Fruit fly (Drosophila melanogaster) whole organism, embryonic: ENCODE results near the gene GlnRS.

Experiments
- Abd-B ChIP-seq: fragments of 200-800 bp; sonication (Bioruptor generic); optimal IDR thresholded peaks from 2 replicates; lab custom pipeline; 2018; ENCODE audit warnings: missing biosample characterization, mild to moderate bottlenecking, missing genetic modification characterization, moderate library complexity
- CG10147 ChIP-seq: fragments of 200-800 bp; sonication (Bioruptor generic); optimal IDR thresholded peaks from 2 replicates; lab custom pipeline; 2019; ENCODE audit warnings: missing biosample characterization, mild to moderate bottlenecking, missing genetic modification characterization, moderate library complexity
- CG10543 ChIP-seq: fragments of 200-800 bp; sonication (Bioruptor generic); optimal IDR thresholded peaks from 3 replicates; lab custom pipeline; 2017; ENCODE audit warnings: missing biosample characterization, mild to moderate bottlenecking, missing genetic modification characterization, moderate library complexity
- CG11456 ChIP-seq: fragments of 200-800 bp; sonication (Bioruptor generic); IDR thresholded peaks from 3 replicates; pipeline ENCODE4 v1.3.6; 2022; ENCODE audit warnings: missing biosample characterization, missing genetic modification characterization
- CG11695 ChIP-seq: fragments of 200-800 bp; sonication (Bioruptor generic); IDR thresholded peaks from 3 replicates; pipeline ENCODE4 v1.3.6; 2022; ENCODE audit warnings: missing biosample characterization, missing genetic modification characterization
- CG12236 ChIP-seq: fragments of 200-800 bp; sonication (Bioruptor generic); optimal IDR thresholded peaks from 2 replicates; lab custom pipeline; 2016; ENCODE audit warnings: missing biosample characterization, missing genetic modification characterization
- CG12299 ChIP-seq: fragments of 200-800 bp; sonication (Bioruptor generic); optimal IDR thresholded peaks from 2 replicates; lab custom pipeline; 2018; ENCODE audit warnings: missing biosample characterization, mild to moderate bottlenecking, missing genetic modification characterization
- CG1233 ChIP-seq: fragments of 200-800 bp; sonication (Bioruptor generic); optimal IDR thresholded peaks from 4 replicates; lab custom pipeline; 2018; ENCODE audit warnings: missing biosample characterization, mild to moderate bottlenecking, missing genetic modification characterization
- CG12659 ChIP-seq: fragments of 200-800 bp; sonication (Bioruptor generic); optimal IDR thresholded peaks from 3 replicates; lab custom pipeline; 2017; ENCODE audit warnings: mild to moderate bottlenecking, missing biosample characterization, missing genetic modification reagents, missing genetic modification characterization
- CG13296 ChIP-seq: fragments of 200-800 bp; sonication (Bioruptor generic); optimal IDR thresholded peaks from 3 replicates; lab custom pipeline; 2018; ENCODE audit warnings: missing biosample characterization, mild to moderate bottlenecking, missing genetic modification characterization
- CG13424 ChIP-seq: fragments of 200-800 bp; sonication (Bioruptor generic); optimal IDR thresholded peaks from 2 replicates; lab custom pipeline; 2019; ENCODE audit warnings: missing biosample characterization, mild to moderate bottlenecking, missing genetic modification characterization, moderate library complexity
- CG13894 ChIP-seq: fragments of 200-800 bp; sonication (Bioruptor generic); optimal IDR thresholded peaks from 3 replicates; lab custom pipeline; 2018; ENCODE audit warnings: missing biosample characterization, mild to moderate bottlenecking, missing genetic modification characterization, moderate library complexity
- CG14014 ChIP-seq: fragments of 200-800 bp; sonication (Bioruptor generic); IDR thresholded peaks from 2 replicates; pipeline ENCODE4 v1.3.6; 2022; ENCODE audit warnings: missing biosample characterization, missing genetic modification characterization
- CG15269 ChIP-seq: fragments of 200-800 bp; sonication (Bioruptor generic); optimal IDR thresholded peaks from 2 replicates; lab custom pipeline; 2018; ENCODE audit warnings: missing biosample characterization, mild to moderate bottlenecking, missing genetic modification characterization, moderate library complexity
- CG17568 ChIP-seq: fragments of 200-800 bp; sonication (Bioruptor generic); optimal IDR thresholded peaks from 2 replicates; lab custom pipeline; 2018; ENCODE audit warnings: missing biosample characterization, mild to moderate bottlenecking, missing genetic modification characterization, moderate library complexity
- CG18599 ChIP-seq: fragments of 200-800 bp; sonication (Bioruptor generic); optimal IDR thresholded peaks from 3 replicates; lab custom pipeline; 2017; ENCODE audit warnings: missing biosample characterization, missing genetic modification characterization, mild to moderate bottlenecking, moderate library complexity, missing genetic modification reagents
- CG2120 ChIP-seq: fragments of 200-800 bp; sonication (Bioruptor generic); optimal IDR thresholded peaks from 3 replicates; lab custom pipeline; 2016; ENCODE audit warnings: missing biosample characterization, missing genetic modification characterization
- CG2678 ChIP-seq: fragments of 200-800 bp; sonication (Bioruptor generic); optimal IDR thresholded peaks from 3 replicates; lab custom pipeline; 2019; ENCODE audit warnings: missing biosample characterization, mild to moderate bottlenecking, missing genetic modification characterization, moderate library complexity
- CG31365 ChIP-seq: fragments of 200-800 bp; sonication (Bioruptor generic); optimal IDR thresholded peaks from 2 replicates; lab custom pipeline; 2018; ENCODE audit warnings: missing biosample characterization, mild to moderate bottlenecking, missing genetic modification characterization
- CG3281 ChIP-seq: fragments of 200-800 bp; sonication (Bioruptor generic); optimal IDR thresholded peaks from 3 replicates; lab custom pipeline; 2017; ENCODE audit warnings: missing biosample characterization, mild to moderate bottlenecking, missing genetic modification characterization
- CG34376 ChIP-seq: fragments of 200-800 bp; sonication (Bioruptor generic); optimal IDR thresholded peaks from 2 replicates; lab custom pipeline; 2018; ENCODE audit warnings: missing biosample characterization, mild to moderate bottlenecking, missing genetic modification characterization
- CG6813 ChIP-seq: fragments of 200-800 bp; sonication (Bioruptor generic); optimal IDR thresholded peaks from 2 replicates; lab custom pipeline; 2017; ENCODE audit warnings: missing biosample characterization, missing genetic modification characterization, mild to moderate bottlenecking, moderate library complexity, missing genetic modification reagents
- CG8924 ChIP-seq: fragments of 200-800 bp; optimal IDR thresholded peaks from 3 replicates; lab custom pipeline; 2019; ENCODE audit warnings: missing biosample characterization, mild to moderate bottlenecking, missing genetic modification characterization, moderate library complexity
- Dek ChIP-seq: fragments of 200-800 bp; sonication (Bioruptor generic); optimal IDR thresholded peaks from 3 replicates; lab custom pipeline; 2019; ENCODE audit warnings: missing biosample characterization, mild to moderate bottlenecking, missing genetic modification characterization, moderate library complexity
- Ets65A ChIP-seq: fragments of 200-800 bp; sonication (Bioruptor generic); peaks from one replicate; lab custom pipeline; 2016; ENCODE audit warnings: missing biosample characterization, missing genetic modification characterization
- Fer1 ChIP-seq: fragments of 200-800 bp; sonication (Bioruptor generic); optimal IDR thresholded peaks from 2 replicates; lab custom pipeline; 2017; ENCODE audit warnings: missing biosample characterization, mild to moderate bottlenecking, missing genetic modification characterization
- Fer3 ChIP-seq: fragments of 200-800 bp; sonication (Bioruptor generic); optimal IDR thresholded peaks from 2 replicates; lab custom pipeline; 2018; ENCODE audit warnings: missing biosample characterization, mild to moderate bottlenecking, missing genetic modification characterization, moderate library complexity
- Hand ChIP-seq: fragments of 200-800 bp; sonication (Bioruptor generic); optimal IDR thresholded peaks from 2 replicates; lab custom pipeline; 2017; ENCODE audit warnings: mild to moderate bottlenecking, missing biosample characterization, missing genetic modification reagents, missing genetic modification characterization
- Hey ChIP-seq: fragments of 200-800 bp; sonication (Bioruptor generic); optimal IDR thresholded peaks from 3 replicates; lab custom pipeline; 2018; ENCODE audit warnings: missing biosample characterization, mild to moderate bottlenecking, missing genetic modification characterization
- HmgZ ChIP-seq: fragments of 200-800 bp; sonication (Bioruptor generic); optimal IDR thresholded peaks from 2 replicates; lab custom pipeline; 2018; ENCODE audit warnings: missing biosample characterization, mild to moderate bottlenecking, missing genetic modification characterization
- Hmr ChIP-seq: fragments of 200-800 bp; sonication (Bioruptor generic); optimal IDR thresholded peaks from 3 replicates; lab custom pipeline; 2017; ENCODE audit warnings: mild to moderate bottlenecking, missing biosample characterization, missing genetic modification reagents, missing genetic modification characterization
- Med ChIP-seq: fragments of 200-800 bp; sonication (Bioruptor generic); peaks from one replicate; lab custom pipeline; 2016; ENCODE audit warnings: missing biosample characterization, missing genetic modification characterization, mild to moderate bottlenecking, inconsistent platforms, moderate library complexity
- Mes4 ChIP-seq: fragments of 200-800 bp; sonication (Bioruptor generic); optimal IDR thresholded peaks from 2 replicates; lab custom pipeline; 2016; ENCODE audit warnings: missing biosample characterization, missing genetic modification characterization
- PHDP ChIP-seq: fragments of 200-800 bp; sonication (Bioruptor generic); optimal IDR thresholded peaks from 3 replicates; lab custom pipeline; 2018; ENCODE audit warnings: missing biosample characterization, mild to moderate bottlenecking, missing genetic modification characterization, moderate library complexity
- Rx ChIP-seq: fragments of 200-800 bp; sonication (Bioruptor generic); IDR thresholded peaks from 2 replicates; pipeline ENCODE4 v1.3.6; 2022; ENCODE audit warnings: missing biosample characterization, missing genetic modification characterization
- Scr ChIP-seq: fragments of 200-800 bp; sonication (Bioruptor generic); IDR thresholded peaks from 2 replicates; pipeline ENCODE4 v1.3.6; 2022; ENCODE audit warnings: missing biosample characterization, missing genetic modification characterization; ENCODE audit not compliant: partially characterized antibody
- ac ChIP-seq: fragments of 200-800 bp; sonication (Bioruptor generic); optimal IDR thresholded peaks from 3 replicates; lab custom pipeline; 2017; ENCODE audit warnings: missing biosample characterization, mild to moderate bottlenecking, missing genetic modification characterization
- cwo ChIP-seq: fragments of 200-800 bp; sonication (Bioruptor generic); optimal IDR thresholded peaks from 3 replicates; lab custom pipeline; 2017; ENCODE audit warnings: missing biosample characterization, missing genetic modification characterization, mild to moderate bottlenecking, moderate library complexity, missing genetic modification reagents
- exex ChIP-seq: fragments of 200-800 bp; sonication (Bioruptor generic); optimal IDR thresholded peaks from 4 replicates; lab custom pipeline; 2018; ENCODE audit warnings: missing biosample characterization, mild to moderate bottlenecking, missing genetic modification characterization, moderate library complexity
- hkb ChIP-seq, 2 experiments: fragments of 200-800 bp in 1 of 2; fragments of >200 bp in 1 of 2; sonication (Bioruptor generic) in 1 of 2; IDR thresholded peaks in 1 of 2; optimal IDR thresholded peaks in 1 of 2; 2 replicates each; pipeline versions ENCODE4 v1.3.6 to Lab custom; 2017 to 2022; ENCODE audit warnings: missing biosample characterization in 1 of 2, missing genetic modification characterization in 1 of 2
- lab ChIP-seq: fragments of 200-800 bp; sonication (Bioruptor generic); optimal IDR thresholded peaks from 3 replicates; lab custom pipeline; 2017; ENCODE audit warnings: missing biosample characterization, missing genetic modification characterization, mild to moderate bottlenecking, moderate library complexity, missing genetic modification reagents
- mirr ChIP-seq: fragments of 200-800 bp; sonication (Bioruptor generic); optimal IDR thresholded peaks from 3 replicates; lab custom pipeline; 2018; ENCODE audit warnings: missing biosample characterization, mild to moderate bottlenecking, missing genetic modification characterization
- odd ChIP-seq: fragments of 200-800 bp; sonication (Bioruptor generic); optimal IDR thresholded peaks from 2 replicates; lab custom pipeline; 2017; ENCODE audit warnings: missing biosample characterization, mild to moderate bottlenecking, missing genetic modification characterization
- pan ChIP-seq, 4 experiments: fragments of >200 bp in 3 of 4; fragments of 200-800 bp in 1 of 4; sonication (Bioruptor generic) in 1 of 4; optimal IDR thresholded peaks in 3 of 4; IDR thresholded peaks in 1 of 4; 2 replicates each; pipeline versions ENCODE4 v1.3.6 to Lab custom; 2017 to 2022; ENCODE audit warnings: missing biosample characterization in 2 of 4, missing genetic modification characterization in 2 of 4, mixed read lengths in 1 of 4
- rib ChIP-seq: fragments of 200-800 bp; sonication (Bioruptor generic); IDR thresholded peaks from 2 replicates; pipeline ENCODE4 v1.3.6; 2022; ENCODE audit warnings: missing biosample characterization, missing genetic modification characterization
- salm ChIP-seq: fragments of 200-800 bp; sonication (Bioruptor generic); optimal IDR thresholded peaks from 2 replicates; lab custom pipeline; 2018; ENCODE audit warnings: missing biosample characterization, mild to moderate bottlenecking, missing genetic modification characterization
- scrt ChIP-seq: fragments of 200-800 bp; sonication (Bioruptor generic); optimal IDR thresholded peaks from 2 replicates; lab custom pipeline; 2018; ENCODE audit warnings: missing biosample characterization, mild to moderate bottlenecking, missing genetic modification characterization, moderate library complexity
- unpg ChIP-seq: fragments of 200-800 bp; sonication (Bioruptor generic); optimal IDR thresholded peaks from 3 replicates; lab custom pipeline; 2018; ENCODE audit warnings: missing biosample characterization, mild to moderate bottlenecking, missing genetic modification characterization, moderate library complexity

Gene GlnRS

DNA sequence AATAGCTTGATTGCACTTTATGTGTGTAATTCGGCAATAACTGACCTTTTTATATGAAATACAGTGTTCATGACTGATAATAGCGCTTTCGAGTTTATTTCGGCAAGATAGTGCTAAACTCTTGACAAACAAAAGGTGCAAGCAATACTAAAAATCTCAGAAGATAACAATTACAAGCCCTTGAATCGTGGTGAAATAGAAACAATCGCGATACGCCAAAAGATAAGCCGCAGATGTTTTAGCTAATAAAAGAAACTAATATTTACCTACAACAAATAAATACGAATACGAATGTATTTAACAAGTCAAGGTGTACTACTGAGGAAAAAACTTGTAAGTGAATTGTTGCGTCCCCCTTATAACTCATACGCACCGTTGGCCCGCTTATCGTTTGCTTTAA is 9.8 kb upstream of the GlnRS start:
- TF ChIP-seq CG3281 (GFP tag; lab: Kevin White, UChicago) (peak; percentile 50), CG13296 (GFP tag; lab: Kevin White, UChicago) (peak; percentile 81), CG10543 (GFP tag; lab: Kevin White, UChicago) (peak; percentile 48), CG14014 (GFP tag; lab: Robert Waterston, UW) (peak; percentile 37; the same call in 1 of the 2 replicates), ac (GFP tag; lab: Kevin White, UChicago) (no peak), Rx (no peak), CG10147 (GFP tag; lab: Kevin White, UChicago) (peak; percentile 59), odd (peak; percentile 61), Med (GFP tag; lab: Kevin White, UChicago) (peak; percentile 67), unpg (GFP tag; lab: Kevin White, UChicago) (peak; percentile 1), CG13424 (tag; lab: Kevin White, UChicago) (peak; percentile 36), pan (optimal IDR thresholded peaks at IDR 0.05; lab: Kevin White, UChicago) (no peak), pan (GFP tag; optimal IDR thresholded peaks at IDR 0.05 in 1 of 2, IDR thresholded peaks at IDR 0.05 in 1 of 2) (no peak), CG34376 (GFP tag; lab: Kevin White, UChicago) (peak; percentile 47), hkb (optimal IDR thresholded peaks at IDR 0.05; lab: Kevin White, UChicago) (no peak), hkb (GFP tag; IDR thresholded peaks at IDR 0.05; lab: Robert Waterston, UW) (peak; percentile 22; the same call in 1 of the 2 replicates), salm (tag; lab: Kevin White, UChicago) (peak; percentile 10), CG13894 (tag; lab: Kevin White, UChicago) (peak; percentile 57), PHDP (tag; lab: Kevin White, UChicago) (peak; percentile 71), CG11456 (GFP tag; lab: Robert Waterston, UW) (no peak), CG12299 (tag; lab: Kevin White, UChicago) (peak; percentile 36), CG12236 (GFP tag; lab: Kevin White, UChicago) (no peak), CG11695 (GFP tag; lab: Robert Waterston, UW) (0 out of 3 replicates have a peak, but pooled peaks have one; percentile 17), cwo (GFP tag; lab: Kevin White, UChicago) (peak; percentile 19), Abd-B (GFP tag; lab: Kevin White, UChicago) (no peak), CG17568 (GFP tag; lab: Kevin White, UChicago) (peak; percentile 58), Fer3 (tag; lab: Kevin White, UChicago) (peak; percentile 54), CG1233 (GFP tag; lab: Kevin White, UChicago) (peak; percentile 1), Hand (GFP tag; lab: Kevin White, UChicago) (peak; percentile 52), Hey (no peak), Hmr (peak; percentile 75), mirr (GFP tag; lab: Kevin White, UChicago) (peak; percentile 69), Dek (tag; lab: Kevin White, UChicago) (peak; percentile 38), lab (peak; percentile 81), exex (tag; lab: Kevin White, UChicago) (peak; percentile 78), CG31365 (tag; lab: Kevin White, UChicago) (peak; percentile 10), scrt (peak; percentile 55), CG6813 (GFP tag; lab: Kevin White, UChicago) (peak; percentile 25), CG2678 (tag; lab: Kevin White, UChicago) (peak; percentile 65), CG12659 (GFP tag; lab: Kevin White, UChicago) (peak; percentile 23), CG15269 (tag; lab: Kevin White, UChicago) (peak; percentile 55), Fer1 (GFP tag; lab: Kevin White, UChicago) (peak; percentile 81), CG18599 (GFP tag; lab: Kevin White, UChicago) (peak; percentile 68), Ets65A (GFP tag; lab: Kevin White, UChicago) (peak; percentile 29), Mes4 (GFP tag; lab: Kevin White, UChicago) (no peak), HmgZ (peak; percentile 46), Scr (GFP tag; lab: Robert Waterston, UW) (no peak), CG8924 (tag; lab: Kevin White, UChicago) (peak; percentile 27), rib (no peak), CG2120 (GFP tag; lab: Kevin White, UChicago) (peak; percentile 29)
